Fruit fly (Drosophila melanogaster) whole organism, adult: Measurements from ENCODE around the gene blanks.

Experiments
- CG11617 ChIP-seq: fragments of 200-800 bp; sonication (Bioruptor generic); optimal IDR thresholded peaks from 2 replicates; lab custom pipeline; 2017; ENCODE audit warnings: mild to moderate bottlenecking, missing biosample characterization, missing genetic modification reagents, missing genetic modification characterization
- CG12768 ChIP-seq: fragments of 200-800 bp; sonication (Bioruptor generic); optimal IDR thresholded peaks from 2 replicates; lab custom pipeline; 2017; ENCODE audit warnings: missing biosample characterization, missing genetic modification characterization, mild to moderate bottlenecking, moderate library complexity, missing genetic modification reagents
- CG33017 ChIP-seq: fragments of 200-800 bp; sonication (Bioruptor generic); optimal IDR thresholded peaks from 2 replicates; lab custom pipeline; 2018; ENCODE audit warnings: missing biosample characterization, mild to moderate bottlenecking, missing genetic modification characterization, moderate library complexity
- CG5204 ChIP-seq: fragments of 200-800 bp; sonication (Bioruptor generic); optimal IDR thresholded peaks from 2 replicates; lab custom pipeline; 2016; ENCODE audit warnings: missing biosample characterization, missing genetic modification characterization
- CG7101 ChIP-seq: fragments of 200-800 bp; sonication (Bioruptor generic); optimal IDR thresholded peaks from 2 replicates; lab custom pipeline; 2018; ENCODE audit warnings: missing biosample characterization, mild to moderate bottlenecking, missing genetic modification characterization, moderate library complexity
- ovo ChIP-seq: fragments of 200-800 bp; sonication (Bioruptor generic); optimal IDR thresholded peaks from 2 replicates; lab custom pipeline; 2016; ENCODE audit warnings: missing biosample characterization, missing genetic modification characterization
- toe ChIP-seq: fragments of 200-800 bp; sonication (Bioruptor generic); optimal IDR thresholded peaks from 2 replicates; lab custom pipeline; 2016; ENCODE audit warnings: missing biosample characterization, missing genetic modification characterization

DNA sequence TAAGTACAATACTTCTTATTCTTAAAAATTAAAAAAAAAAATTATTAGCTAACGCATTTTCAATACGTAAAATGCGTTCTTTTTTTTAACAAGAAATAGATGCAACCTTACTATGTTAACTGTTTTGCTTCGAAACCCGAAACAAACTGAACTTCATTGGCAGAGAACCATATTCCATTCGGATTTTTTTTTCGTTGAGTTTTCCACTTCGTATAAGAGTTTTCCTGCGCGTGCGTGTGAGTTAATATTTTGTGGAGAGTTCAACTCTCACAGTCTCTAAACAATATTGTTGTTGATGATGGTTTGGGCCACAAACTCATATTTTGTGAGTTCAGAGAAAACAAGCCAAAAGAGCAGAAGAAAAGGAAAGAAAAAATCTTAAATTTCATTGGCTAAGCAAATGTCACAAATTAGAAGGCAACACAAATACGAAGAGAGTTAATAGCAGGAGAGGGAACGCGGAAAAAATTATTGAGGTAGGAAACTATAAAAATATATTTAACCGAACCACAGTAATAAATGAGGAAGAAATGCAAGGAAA, 46.2 kb downstream of the blanks start:
- TF ChIP-seq CG11617 (no peak), ovo (GFP tag; lab: Kevin White, UChicago) (no peak), CG5204 (GFP tag; lab: Kevin White, UChicago) (no peak), CG33017 (tag; lab: Kevin White, UChicago) (no peak), CG7101 (no peak), toe (no peak), CG12768 (GFP tag; lab: Kevin White, UChicago) (no peak)
